Fruit fly (Drosophila melanogaster) whole organism, prepupa: Measurements from ENCODE around the gene TTLL6B.

Source experiments
- CG11902 ChIP-seq: fragments of 200-800 bp; sonication (Bioruptor generic); optimal IDR thresholded peaks from 3 replicates; lab custom pipeline; 2016; ENCODE audit warnings: missing biosample characterization, missing genetic modification characterization
- CG6854 ChIP-seq: fragments of 200-800 bp; sonication (Bioruptor generic); optimal IDR thresholded peaks from 2 replicates; lab custom pipeline; 2017; ENCODE audit warnings: missing biosample characterization, mild to moderate bottlenecking, missing genetic modification characterization

DNA sequence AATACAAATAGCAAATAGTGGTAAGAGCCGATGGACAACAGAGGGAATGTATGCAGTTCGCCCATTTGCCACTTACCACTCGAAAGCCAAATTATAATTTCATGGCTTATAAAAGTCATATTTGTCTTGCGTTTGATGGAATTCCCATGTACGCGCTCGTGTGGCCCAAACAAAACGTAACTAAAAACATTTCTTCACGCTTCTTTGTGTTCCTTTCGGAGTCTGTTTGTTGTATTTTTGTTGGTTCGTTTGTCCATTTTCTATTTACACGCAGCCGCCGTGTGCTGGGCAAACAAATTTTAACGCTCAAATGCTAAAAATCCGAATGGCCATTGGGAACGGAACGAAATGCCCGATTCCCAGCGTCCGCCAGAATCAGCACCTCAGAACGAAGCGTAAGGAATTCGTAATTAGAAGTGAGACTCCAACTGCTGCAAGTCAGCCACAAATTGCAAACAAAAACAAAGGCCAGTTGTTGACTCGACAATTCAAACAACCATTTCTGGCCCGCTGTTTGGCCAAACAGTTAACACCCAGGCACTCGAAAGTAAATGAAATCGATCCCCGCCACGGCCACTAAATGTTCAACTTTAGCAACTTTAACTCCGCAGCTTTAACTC lies 42.0 kb downstream of the TTLL6B start:
- no peak for TF ChIP-seq CG6854
- TF ChIP-seq CG11902 (GFP tag; lab: Kevin White, UChicago) = no peak
